Worm (Caenorhabditis elegans) whole organism, L2 larva: ENCODE results near the gene fbxl-5.

ENCODE experiments used
- ama-1 ChIP-seq: fragments of 150-350 bp; optimal IDR thresholded peaks from 2 replicates; lab custom pipeline; 2018; ENCODE audit warnings: inconsistent platforms
- blmp-1 ChIP-seq: sonication (generic microtip); optimal IDR thresholded peaks from 2 replicates; lab custom pipeline; 2017; ENCODE audit warnings: missing genetic modification characterization, mild to moderate bottlenecking, missing compliant biosample characterization, antibody characterized with exemption, moderate library complexity; ENCODE audit not compliant: insufficient read depth
- sem-4 ChIP-seq: fragments of 150-350 bp; optimal IDR thresholded peaks from 2 replicates; lab custom pipeline; 2014; ENCODE audit warnings: missing biosample characterization, missing genetic modification reagents, missing genetic modification characterization
- ztf-11 ChIP-seq: sonication (generic microtip); optimal IDR thresholded peaks from 2 replicates; lab custom pipeline; 2017; ENCODE audit warnings: missing biosample characterization, missing genetic modification characterization

DNA sequence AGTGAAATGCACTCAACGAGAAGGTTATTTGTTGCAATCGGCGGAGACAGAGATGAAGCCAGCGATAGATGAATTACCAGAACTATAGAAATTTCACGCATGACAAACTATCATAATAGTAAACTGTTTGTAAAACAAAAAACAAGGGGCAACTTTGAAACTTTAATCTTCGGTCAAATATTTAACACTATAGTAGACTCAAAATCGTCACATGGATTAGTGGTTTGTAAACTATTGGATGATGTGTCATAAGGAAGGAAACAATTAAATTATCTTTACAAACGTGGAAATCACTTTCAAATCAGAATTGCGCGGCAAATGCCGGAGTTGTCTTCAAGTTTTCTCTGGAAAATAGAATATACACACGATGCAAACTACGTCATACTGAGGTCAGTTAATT lies 25.1 kb upstream of the fbxl-5 start, which contains the start of gene ZK105.5:
- TF ChIP-seq blmp-1 (tag; lab: Kevin White, UChicago) (no peak), ztf-11 (tag; lab: Kevin White, UChicago) (no peak), ama-1 (lab: Kevin White, UChicago) (no peak), sem-4 (tag; lab: Kevin White, UChicago) (no peak)
